Worm (Caenorhabditis elegans) whole organism, L4 larva: ENCODE measurements around the gene spcs-3.

Experiments used
- T20F7.1 ChIP-seq: fragments of 200-800 bp; sonication (Bioruptor generic); optimal IDR thresholded peaks from 2 replicates; lab custom pipeline; 2018; ENCODE audit warnings: mild to moderate bottlenecking, missing genetic modification characterization, missing compliant biosample characterization
- T26A8.4 ChIP-seq: fragments of 200-800 bp; sonication (Bioruptor generic); IDR thresholded peaks from 2 replicates; pipeline ENCODE4 v1.3.6; 2022; ENCODE audit warnings: missing genetic modification characterization, missing compliant biosample characterization
- Y75B8A.6 ChIP-seq: fragments of 200-800 bp; sonication (Bioruptor generic); IDR thresholded peaks from 2 replicates; pipeline ENCODE4 v1.3.6; 2022; ENCODE audit warnings: missing genetic modification reagents, missing genetic modification characterization, missing compliant biosample characterization
- ZK337.2 ChIP-seq: fragments of 200-800 bp; sonication (Bioruptor generic); IDR thresholded peaks from 2 replicates; pipeline ENCODE4 v1.3.6; 2022; ENCODE audit warnings: missing genetic modification reagents, missing genetic modification characterization, missing compliant biosample characterization
- aha-1 ChIP-seq: fragments of 150-350 bp; peaks from one replicate; lab custom pipeline; 2014; ENCODE audit warnings: missing biosample characterization, missing genetic modification characterization
- attf-4 ChIP-seq: sonication (generic microtip); optimal IDR thresholded peaks from 3 replicates; lab custom pipeline; 2017; ENCODE audit warnings: missing biosample characterization, missing genetic modification characterization
- ceh-62 ChIP-seq: sonication (generic microtip); optimal IDR thresholded peaks from 2 replicates; lab custom pipeline; 2017; ENCODE audit warnings: missing biosample characterization, missing genetic modification characterization
- ctbp-1 ChIP-seq: fragments of 200-800 bp; sonication (Bioruptor generic); IDR thresholded peaks from 2 replicates; pipeline ENCODE4 v1.3.6; 2022; ENCODE audit warnings: missing genetic modification reagents, missing genetic modification characterization, missing compliant biosample characterization
- daf-16 ChIP-seq, 3 experiments: sonication (generic microtip); optimal IDR thresholded peaks; 2 replicates each; lab custom pipeline; 2016 to 2017; ENCODE audit warnings: missing genetic modification characterization in 3 of 3, missing genetic modification reagents in 3 of 3, mild to moderate bottlenecking in 2 of 3, missing compliant biosample characterization in 2 of 3, missing biosample characterization in 1 of 3, moderate library complexity in 1 of 3
- daf-8 ChIP-seq: fragments of 200-800 bp; sonication (Bioruptor generic); IDR thresholded peaks from 2 replicates; pipeline ENCODE4 v1.3.6; 2022; ENCODE audit warnings: missing genetic modification characterization, missing compliant biosample characterization
- dmd-6 ChIP-seq: fragments of 200-800 bp; sonication (Bioruptor generic); IDR thresholded peaks from 2 replicates; pipeline ENCODE4 v1.3.6; 2022; ENCODE audit warnings: missing genetic modification reagents, missing genetic modification characterization, missing compliant biosample characterization
- dmd-9 ChIP-seq: fragments of 200-800 bp; sonication (Bioruptor generic); IDR thresholded peaks from 2 replicates; pipeline ENCODE4 v1.3.6; 2022; ENCODE audit warnings: missing genetic modification reagents, missing genetic modification characterization, missing compliant biosample characterization
- dpl-1 ChIP-seq: fragments of 150-350 bp; optimal IDR thresholded peaks from 2 replicates; lab custom pipeline; 2014; ENCODE audit warnings: missing biosample characterization, missing genetic modification reagents, missing genetic modification characterization
- dve-1 ChIP-seq: sonication (generic microtip); optimal IDR thresholded peaks from 2 replicates; lab custom pipeline; 2017; ENCODE audit warnings: antibody characterized with exemption, mild to moderate bottlenecking, missing genetic modification characterization, missing compliant biosample characterization; ENCODE audit not compliant: insufficient read depth
- hif-1 ChIP-seq, 2 experiments: sonication (generic microtip); optimal IDR thresholded peaks; 2 replicates each; lab custom pipeline; 2016 to 2017; ENCODE audit warnings: missing compliant biosample characterization in 2 of 2, missing genetic modification characterization in 2 of 2, missing genetic modification reagents in 2 of 2, missing genotype in 2 of 2, mild to moderate bottlenecking in 1 of 2
- hlh-30 ChIP-seq: sonication (generic microtip); optimal IDR thresholded peaks from 2 replicates; lab custom pipeline; 2017; ENCODE audit warnings: antibody characterized with exemption, mild to moderate bottlenecking, missing genetic modification characterization, missing compliant biosample characterization; ENCODE audit not compliant: insufficient read depth
- hmg-1.1 ChIP-seq: fragments of 200-800 bp; sonication (Bioruptor generic); IDR thresholded peaks from 2 replicates; pipeline ENCODE4 v1.3.6; 2022; ENCODE audit warnings: missing genetic modification reagents, missing genetic modification characterization, missing compliant biosample characterization
- lim-7 ChIP-seq: fragments of 200-800 bp; sonication (Bioruptor generic); IDR thresholded peaks from 2 replicates; pipeline ENCODE4 v1.3.6; 2022; ENCODE audit warnings: missing genetic modification characterization, missing compliant biosample characterization
- lin-13 ChIP-seq: fragments of 150-350 bp; optimal IDR thresholded peaks from 2 replicates; lab custom pipeline; 2014; ENCODE audit warnings: missing biosample characterization, missing genetic modification reagents, missing genetic modification characterization
- lin-29 ChIP-seq: fragments of 200-800 bp; sonication (Bioruptor generic); IDR thresholded peaks from 2 replicates; pipeline ENCODE4 v1.3.6; 2022; ENCODE audit warnings: missing genetic modification reagents, missing genetic modification characterization, missing compliant biosample characterization
- lsy-2 ChIP-seq, 2 experiments: fragments of 150-350 bp in 1 of 2; sonication (generic microtip) in 1 of 2; optimal IDR thresholded peaks; 2 replicates each; lab custom pipeline; 2014 to 2017; ENCODE audit warnings: missing biosample characterization in 2 of 2, missing genetic modification characterization in 2 of 2
- madf-9 ChIP-seq: fragments of 200-800 bp; sonication (Bioruptor generic); conservative IDR thresholded peaks from 2 replicates; pipeline ENCODE4 v1.3.6; 2022; ENCODE audit warnings: missing genetic modification reagents, missing genetic modification characterization, missing compliant biosample characterization
- mdl-1 ChIP-seq, 2 experiments: fragments of 150-350 bp in 1 of 2; sonication (generic microtip) in 1 of 2; optimal IDR thresholded peaks; 2 replicates each; lab custom pipeline; 2014 to 2017; ENCODE audit warnings: missing biosample characterization in 2 of 2, missing genetic modification characterization in 2 of 2
- mdt-29 ChIP-seq: fragments of 200-800 bp; sonication (Bioruptor generic); IDR thresholded peaks from 2 replicates; pipeline ENCODE4 v1.3.6; 2022; ENCODE audit warnings: missing genetic modification reagents, missing genetic modification characterization, missing compliant biosample characterization
- mep-1 ChIP-seq: fragments of 150-350 bp; sonication (generic microtip); optimal IDR thresholded peaks from 3 replicates; lab custom pipeline; 2014; ENCODE audit warnings: missing biosample characterization, missing genetic modification characterization
- mes-2 ChIP-seq: sonication (generic microtip); optimal IDR thresholded peaks from 2 replicates; lab custom pipeline; 2016; ENCODE audit warnings: missing genotype, mild to moderate bottlenecking, missing genetic modification characterization, missing compliant biosample characterization; ENCODE audit not compliant: poor library complexity, severe bottlenecking
- mxl-2 ChIP-seq: fragments of 200-800 bp; sonication (Bioruptor generic); conservative IDR thresholded peaks from 2 replicates; pipeline ENCODE4 v1.3.6; 2022; ENCODE audit warnings: missing genetic modification reagents, missing genetic modification characterization, missing compliant biosample characterization
- mxl-3 ChIP-seq: fragments of 200-800 bp; sonication (Bioruptor generic); optimal IDR thresholded peaks from 2 replicates; lab custom pipeline; 2018; ENCODE audit warnings: mild to moderate bottlenecking, missing genetic modification characterization, missing compliant biosample characterization
- nhr-25 ChIP-seq: sonication (generic microtip); optimal IDR thresholded peaks from 2 replicates; lab custom pipeline; 2017; ENCODE audit warnings: missing genetic modification characterization, mild to moderate bottlenecking, missing compliant biosample characterization, antibody characterized with exemption, moderate library complexity, borderline replicate concordance; ENCODE audit not compliant: insufficient read depth
- nhr-28 ChIP-seq: fragments of 150-350 bp; optimal IDR thresholded peaks from 2 replicates; lab custom pipeline; 2014; ENCODE audit warnings: missing biosample characterization, missing genetic modification characterization
- nhr-42 ChIP-seq: fragments of 200-800 bp; sonication (Bioruptor generic); IDR thresholded peaks from 2 replicates; pipeline ENCODE4 v1.3.6; 2022; ENCODE audit warnings: missing genetic modification characterization, missing compliant biosample characterization
- nhr-6 ChIP-seq: fragments of 150-350 bp; optimal IDR thresholded peaks from 2 replicates; lab custom pipeline; 2014; ENCODE audit warnings: missing biosample characterization, missing genetic modification characterization
- nhr-77 ChIP-seq: fragments of 150-350 bp; optimal IDR thresholded peaks from 2 replicates; lab custom pipeline; 2014; ENCODE audit warnings: missing biosample characterization, missing genetic modification characterization
- php-3 ChIP-seq: fragments of 200-800 bp; sonication (Bioruptor generic); IDR thresholded peaks from 2 replicates; pipeline ENCODE4 v1.3.6; 2022; ENCODE audit warnings: missing genetic modification reagents, missing genetic modification characterization, missing compliant biosample characterization
- pqm-1 ChIP-seq: sonication (generic microtip); optimal IDR thresholded peaks from 2 replicates; lab custom pipeline; 2017; ENCODE audit warnings: missing biosample characterization, missing genetic modification characterization
- rbr-2 ChIP-seq: sonication (generic microtip); optimal IDR thresholded peaks from 2 replicates; lab custom pipeline; 2016; ENCODE audit warnings: missing genotype, missing genetic modification characterization, missing compliant biosample characterization
- spr-3 ChIP-seq: fragments of 200-800 bp; sonication (Bioruptor generic); optimal IDR thresholded peaks from 2 replicates; lab custom pipeline; 2018; ENCODE audit warnings: mild to moderate bottlenecking, missing genetic modification characterization, missing compliant biosample characterization
- unc-62 ChIP-seq, 3 experiments: fragments of 150-350 bp in 1 of 3; sonication (generic microtip); optimal IDR thresholded peaks in 2 of 3; peaks in 1 of 3; 1 replicate in 1 of 3; 2 replicates in 2 of 3; lab custom pipeline; 2014 to 2017; ENCODE audit warnings: missing biosample characterization in 3 of 3, missing genetic modification characterization in 3 of 3, missing genetic modification reagents in 3 of 3, missing genotype in 1 of 3
- zfp-3 ChIP-seq: fragments of 200-800 bp; sonication (Bioruptor generic); conservative IDR thresholded peaks from 2 replicates; pipeline ENCODE4 v1.3.6; 2022; ENCODE audit warnings: missing genetic modification reagents, missing genetic modification characterization, missing compliant biosample characterization

spcs-3 gene

DNA sequence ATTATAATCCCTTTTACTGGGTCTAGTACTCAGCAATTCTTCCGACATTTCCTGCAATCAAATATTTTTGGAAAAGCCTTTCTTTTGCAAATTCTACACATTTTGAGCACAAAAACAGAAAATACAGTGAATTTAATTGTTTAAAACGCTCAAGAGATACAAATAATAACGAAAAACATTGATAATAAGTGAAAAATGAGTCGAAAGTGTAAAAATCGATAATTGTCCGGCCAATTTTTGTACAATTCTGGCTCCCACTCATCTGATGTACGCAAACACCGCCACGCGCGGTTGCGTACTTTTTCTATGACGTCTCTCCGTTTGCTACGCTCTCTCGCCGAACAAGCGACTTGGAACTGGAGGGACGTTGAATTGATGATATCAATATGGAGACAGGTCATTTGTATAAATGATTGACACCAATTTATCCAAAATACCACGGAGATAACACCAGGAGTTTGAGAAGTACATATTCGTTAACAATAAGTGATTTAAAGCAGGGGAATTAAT, 23.9 kb upstream of the spcs-3 start, which contains the start of gene lin-36 (continued):
- TF ChIP-seq ctbp-1 (no peak), nhr-77 (tag; lab: Kevin White, UChicago) (peak; percentile 17), lsy-2 (tag; optimal IDR thresholded peaks at IDR 0.05; lab: Kevin White, UChicago) (peak in 1 of 2 experiments; percentile 90), dpl-1 (peak; percentile 89), hlh-30 (tag; lab: Kevin White, UChicago) (peak; percentile 78), nhr-42 (GFP tag; lab: Robert Waterston, UW) (0 out of 2 replicates have a peak, but pooled peaks have one; percentile 20), daf-16 (GFP tag; optimal IDR thresholded peaks at IDR 0.05; lab: Kevin White, UChicago) (no peak), daf-16 (tag; optimal IDR thresholded peaks at IDR 0.05; lab: Kevin White, UChicago) (peak; percentile 51), mxl-3 (GFP tag; lab: Kevin White, UChicago) (peak; percentile 62), hif-1 (tag; optimal IDR thresholded peaks at IDR 0.05; lab: Kevin White, UChicago) (peak in 1 of 2 experiments; percentile 58), nhr-25 (tag; lab: Kevin White, UChicago) (peak; percentile 11), T26A8.4 (GFP tag; lab: Robert Waterston, UW) (peak; percentile 56), rbr-2 (tag; lab: Kevin White, UChicago) (peak; percentile 57), mes-2 (tag; lab: Kevin White, UChicago) (peak; percentile 91), mep-1 (tag; lab: Kevin White, UChicago) (peak; percentile 79), aha-1 (tag; lab: Kevin White, UChicago) (peak; percentile 6), madf-9 (GFP tag; lab: Robert Waterston, UW) (0 out of 2 replicates have a peak, but pooled peaks have one; percentile 21), dve-1 (tag; lab: Kevin White, UChicago) (peak; percentile 78), zfp-3 (GFP tag; lab: Robert Waterston, UW) (no peak), lin-13 (GFP tag; lab: Kevin White, UChicago) (peak; percentile 84), dmd-6 (GFP tag; lab: Robert Waterston, UW) (no peak)

DNA sequence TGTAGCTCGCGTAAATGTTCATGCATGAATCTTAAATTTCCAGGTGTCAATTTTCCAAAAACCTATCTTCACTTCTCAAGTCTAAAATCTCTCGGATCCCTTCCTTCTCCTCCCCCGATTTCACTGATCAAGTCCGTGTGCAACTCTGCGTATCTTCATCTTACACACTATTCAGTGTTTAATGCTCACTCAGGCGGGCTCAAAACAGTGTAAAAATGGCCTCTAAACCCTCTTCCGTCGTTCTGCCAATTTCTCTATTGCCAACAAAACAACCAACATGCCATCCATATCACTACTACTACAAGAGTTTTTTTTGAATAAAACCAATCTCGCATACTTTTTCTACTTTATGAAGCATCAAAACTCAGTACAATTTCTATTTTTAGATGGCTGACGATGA, 22.7 kb upstream of the spcs-3 start, which contains the start of gene F44B9.2:
Gene F44B9.2, plus strand, starts transcription at position 387 of the 400 bp plus-strand sequence.
- TF ChIP-seq lsy-2 (tag; optimal IDR thresholded peaks at IDR 0.05; lab: Kevin White, UChicago) (no peak), unc-62 (GFP tag; optimal IDR thresholded peaks at IDR 0.05 in 1 of 2; lab: Kevin White, UChicago) (peak in 1 of 2 experiments; percentile 95), unc-62 (tag; optimal IDR thresholded peaks at IDR 0.05; lab: Kevin White, UChicago) (no peak), aha-1 (tag; lab: Kevin White, UChicago) (peak; percentile 46)

DNA sequence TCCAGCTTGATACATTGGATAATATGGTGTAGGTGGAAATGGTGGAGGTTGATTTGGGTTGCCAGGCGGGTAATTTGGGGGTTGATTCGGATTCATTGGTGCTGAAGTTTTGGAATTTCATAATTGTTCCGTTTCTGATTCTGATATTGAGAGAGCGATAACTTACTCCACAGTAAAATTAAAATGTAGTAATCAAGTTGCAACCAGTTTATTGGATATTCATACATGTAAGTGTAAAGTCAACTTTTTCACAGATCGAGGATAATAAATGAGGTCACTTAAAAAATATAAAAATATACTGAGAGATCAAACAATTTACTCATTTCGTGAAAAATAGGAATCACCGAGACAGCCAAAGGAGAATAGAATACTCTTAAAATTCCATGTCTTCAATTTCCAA, 16.9 kb upstream of the spcs-3 start, which contains the start of gene mdt-30:
Gene mdt-30, minus strand, starts transcription at position 101 of the 400 bp plus-strand sequence.
- no peak for TF ChIP-seq hif-1 (tag; optimal IDR thresholded peaks at IDR 0.05; lab: Kevin White, UChicago)
- peak; percentile 28 for TF ChIP-seq aha-1 (tag; lab: Kevin White, UChicago)

DNA sequence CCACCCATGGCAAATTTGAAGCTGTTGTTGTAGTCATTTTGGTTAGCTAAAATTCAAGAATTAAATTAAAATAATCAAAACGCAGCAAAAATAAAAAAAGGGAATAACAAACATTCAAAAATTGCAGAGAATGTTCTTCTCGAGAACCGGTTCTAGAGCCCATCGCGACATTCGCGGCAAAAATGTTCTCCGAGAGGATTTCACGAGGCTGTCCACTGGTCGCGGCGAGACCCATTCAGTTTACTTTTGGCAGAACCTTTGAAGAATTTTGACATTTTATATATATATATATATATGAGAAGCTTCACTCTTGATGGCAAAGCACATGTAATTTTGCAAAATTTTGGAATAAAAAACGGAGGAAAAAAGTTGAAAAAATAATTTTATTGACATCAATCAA, 15.3 kb upstream of the spcs-3 start, which contains the start of gene F44B9.8:
Gene F44B9.8, minus strand, starts transcription at position 163 of the 400 bp plus-strand sequence.
- peak in 1 of 2 experiments; percentile 86 for TF ChIP-seq lsy-2 (tag; optimal IDR thresholded peaks at IDR 0.05; lab: Kevin White, UChicago)
- 0 out of 2 replicates have a peak, but pooled peaks have one; percentile 47 for TF ChIP-seq hmg-1.1 (GFP tag; lab: Robert Waterston, UW)
- no peak for TF ChIP-seq lim-7 (GFP tag; lab: Robert Waterston, UW)
- no peak for TF ChIP-seq mxl-2
- no peak for TF ChIP-seq pqm-1 (tag; lab: Kevin White, UChicago)
- TF ChIP-seq Y75B8A.6 (GFP tag; lab: Robert Waterston, UW): no peak
- no peak for TF ChIP-seq nhr-25 (tag; lab: Kevin White, UChicago)
- TF ChIP-seq ceh-62 (tag; lab: Kevin White, UChicago): no peak
- TF ChIP-seq hlh-30 (tag; lab: Kevin White, UChicago): peak; percentile 52
- no peak for TF ChIP-seq attf-4 (tag; lab: Kevin White, UChicago)
- no peak for TF ChIP-seq php-3 (GFP tag; lab: Robert Waterston, UW)
- peak; percentile 40 for TF ChIP-seq rbr-2 (tag; lab: Kevin White, UChicago)
- peak; percentile 4 for TF ChIP-seq nhr-28 (tag; lab: Kevin White, UChicago)
- TF ChIP-seq T20F7.1: no peak
- no peak for TF ChIP-seq dmd-9
- TF ChIP-seq mdt-29 (GFP tag; lab: Robert Waterston, UW): no peak
- no peak for TF ChIP-seq lin-29
- TF ChIP-seq daf-16 (GFP tag; optimal IDR thresholded peaks at IDR 0.05; lab: Kevin White, UChicago): no peak
- no peak for TF ChIP-seq daf-16 (tag; optimal IDR thresholded peaks at IDR 0.05; lab: Kevin White, UChicago)
- no peak for TF ChIP-seq spr-3 (GFP tag; lab: Kevin White, UChicago)
- TF ChIP-seq dve-1 (tag; lab: Kevin White, UChicago): peak; percentile 65
- TF ChIP-seq nhr-77 (tag; lab: Kevin White, UChicago): peak; percentile 2
- no peak for TF ChIP-seq ZK337.2 (GFP tag; lab: Robert Waterston, UW)
- peak; percentile 87 for TF ChIP-seq dpl-1
- no peak for TF ChIP-seq mdl-1 (tag; optimal IDR thresholded peaks at IDR 0.05; lab: Kevin White, UChicago)
- peak; percentile 93 for TF ChIP-seq aha-1 (tag; lab: Kevin White, UChicago)
- no peak for TF ChIP-seq daf-8 (GFP tag; lab: Robert Waterston, UW)
- TF ChIP-seq nhr-6 (tag; lab: Kevin White, UChicago): peak; percentile 5
- peak; percentile 74 for TF ChIP-seq mep-1 (tag; lab: Kevin White, UChicago)
